Fruit fly (Drosophila melanogaster) whole organism, embryonic: ENCODE results near the gene CG14718.

Source experiments
- Asciz ChIP-seq: fragments of 200-800 bp; sonication (Bioruptor generic); optimal IDR thresholded peaks from 2 replicates; lab custom pipeline; 2017; ENCODE audit warnings: missing biosample characterization, mild to moderate bottlenecking, missing genetic modification characterization, missing genetic modification reagents
- BtbVII ChIP-seq: fragments of 200-800 bp; sonication (Bioruptor generic); optimal IDR thresholded peaks from 3 replicates; lab custom pipeline; 2017; ENCODE audit warnings: missing biosample characterization, mild to moderate bottlenecking, missing genetic modification characterization
- C15 ChIP-seq: fragments of 200-800 bp; sonication (Bioruptor generic); IDR thresholded peaks from 3 replicates; pipeline ENCODE4 v1.3.6; 2022; ENCODE audit warnings: missing biosample characterization, missing genetic modification characterization
- CG10366 ChIP-seq: fragments of 200-800 bp; sonication (Bioruptor generic); IDR thresholded peaks from 2 replicates; pipeline ENCODE4 v1.3.6; 2022; ENCODE audit warnings: missing biosample characterization, missing genetic modification characterization
- CG11247 ChIP-seq: fragments of 200-800 bp; sonication (Bioruptor generic); IDR thresholded peaks from 2 replicates; pipeline ENCODE4 v1.3.6; 2022; ENCODE audit warnings: missing biosample characterization, missing genetic modification characterization
- CG13424 ChIP-seq: fragments of 200-800 bp; sonication (Bioruptor generic); optimal IDR thresholded peaks from 2 replicates; lab custom pipeline; 2019; ENCODE audit warnings: missing biosample characterization, mild to moderate bottlenecking, missing genetic modification characterization, moderate library complexity
- CG14441 ChIP-seq: fragments of 200-800 bp; sonication (Bioruptor generic); IDR thresholded peaks from 2 replicates; pipeline ENCODE4 v1.3.6; 2022; ENCODE audit warnings: missing biosample characterization, missing genetic modification characterization
- CG17186 ChIP-seq: fragments of 200-800 bp; sonication (Bioruptor generic); optimal IDR thresholded peaks from 3 replicates; lab custom pipeline; 2017; ENCODE audit warnings: missing biosample characterization, missing genetic modification reagents, missing genetic modification characterization
- CG17912 ChIP-seq: fragments of 200-800 bp; sonication (Bioruptor generic); optimal IDR thresholded peaks from 2 replicates; lab custom pipeline; 2018; ENCODE audit warnings: missing biosample characterization, mild to moderate bottlenecking, missing genetic modification characterization
- CG2889 ChIP-seq: fragments of 200-800 bp; sonication (Bioruptor generic); IDR thresholded peaks from 3 replicates; pipeline ENCODE4 v1.3.6; 2022; ENCODE audit warnings: missing biosample characterization, missing genetic modification characterization
- CG32772 ChIP-seq: fragments of 200-800 bp; sonication (Bioruptor generic); IDR thresholded peaks from 2 replicates; pipeline ENCODE4 v1.3.6; 2022; ENCODE audit warnings: missing biosample characterization, missing genetic modification characterization
- CG34376 ChIP-seq: fragments of 200-800 bp; sonication (Bioruptor generic); optimal IDR thresholded peaks from 2 replicates; lab custom pipeline; 2018; ENCODE audit warnings: missing biosample characterization, mild to moderate bottlenecking, missing genetic modification characterization
- CG4360 ChIP-seq: fragments of 200-800 bp; sonication (Bioruptor generic); IDR thresholded peaks from 2 replicates; pipeline ENCODE4 v1.3.6; 2022; ENCODE audit warnings: missing biosample characterization, missing genetic modification characterization
- CG4707 ChIP-seq: fragments of 200-800 bp; sonication (Bioruptor generic); optimal IDR thresholded peaks from 2 replicates; lab custom pipeline; 2018; ENCODE audit warnings: missing biosample characterization, mild to moderate bottlenecking, missing genetic modification characterization, moderate library complexity
- CG6791 ChIP-seq: fragments of 200-800 bp; sonication (Bioruptor generic); IDR thresholded peaks from 3 replicates; pipeline ENCODE4 v1.3.6; 2022; ENCODE audit warnings: missing biosample characterization, missing genetic modification characterization; ENCODE audit not compliant: partially characterized antibody
- CG7271 ChIP-seq: fragments of 200-800 bp; sonication (Bioruptor generic); optimal IDR thresholded peaks from 2 replicates; lab custom pipeline; 2018; ENCODE audit warnings: missing biosample characterization, mild to moderate bottlenecking, missing genetic modification characterization, moderate library complexity
- CG7745 ChIP-seq: fragments of 200-800 bp; sonication (Bioruptor generic); optimal IDR thresholded peaks from 2 replicates; lab custom pipeline; 2018; ENCODE audit warnings: missing biosample characterization, mild to moderate bottlenecking, missing genetic modification characterization, moderate library complexity
- Dad ChIP-seq: fragments of 200-800 bp; sonication (Bioruptor generic); optimal IDR thresholded peaks from 3 replicates; lab custom pipeline; 2016; ENCODE audit warnings: missing biosample characterization, missing genetic modification characterization
- Dref ChIP-seq: fragments of 200-800 bp; sonication (Bioruptor generic); IDR thresholded peaks from 2 replicates; pipeline ENCODE4 v1.3.6; 2022; ENCODE audit warnings: missing biosample characterization, missing genetic modification characterization
- H15 ChIP-seq: fragments of 200-800 bp; sonication (Bioruptor generic); IDR thresholded peaks from 3 replicates; pipeline ENCODE4 v1.3.6; 2022; ENCODE audit warnings: missing biosample characterization, missing genetic modification characterization
- Hand ChIP-seq: fragments of 200-800 bp; sonication (Bioruptor generic); optimal IDR thresholded peaks from 2 replicates; lab custom pipeline; 2017; ENCODE audit warnings: mild to moderate bottlenecking, missing biosample characterization, missing genetic modification reagents, missing genetic modification characterization
- Hmr ChIP-seq: fragments of 200-800 bp; sonication (Bioruptor generic); optimal IDR thresholded peaks from 3 replicates; lab custom pipeline; 2017; ENCODE audit warnings: mild to moderate bottlenecking, missing biosample characterization, missing genetic modification reagents, missing genetic modification characterization
- Lpt ChIP-seq: fragments of >200 bp; optimal IDR thresholded peaks from 2 replicates; lab custom pipeline; 2018; ENCODE audit warnings: missing biosample characterization, missing genetic modification characterization
- Mad ChIP-seq: fragments of 200-800 bp; sonication (Bioruptor generic); optimal IDR thresholded peaks from 2 replicates; lab custom pipeline; 2016; ENCODE audit warnings: missing biosample characterization, missing genetic modification characterization
- Meics ChIP-seq: fragments of 200-800 bp; sonication (Bioruptor generic); optimal IDR thresholded peaks from 2 replicates; lab custom pipeline; 2017; ENCODE audit warnings: missing biosample characterization, mild to moderate bottlenecking, missing genetic modification characterization
- Oaz ChIP-seq: fragments of 200-800 bp; sonication (Bioruptor generic); IDR thresholded peaks from 2 replicates; pipeline ENCODE4 v1.3.6; 2022; ENCODE audit warnings: missing biosample characterization, missing genetic modification characterization
- Sox100B ChIP-seq: fragments of 200-800 bp; sonication (Bioruptor generic); optimal IDR thresholded peaks from 3 replicates; lab custom pipeline; 2018; ENCODE audit warnings: missing biosample characterization, mild to moderate bottlenecking, missing genetic modification characterization
- Sox102F ChIP-seq: fragments of 200-800 bp; sonication (Bioruptor generic); optimal IDR thresholded peaks from 2 replicates; lab custom pipeline; 2018; ENCODE audit warnings: missing biosample characterization, mild to moderate bottlenecking, missing genetic modification characterization, moderate library complexity
- Stat92E ChIP-seq, 3 experiments: fragments of >200 bp in 2 of 3; fragments of 200-800 bp in 1 of 3; sonication (Bioruptor generic) in 1 of 3; optimal IDR thresholded peaks; 2 replicates each; lab custom pipeline; 2017 to 2019; ENCODE audit warnings: missing biosample characterization in 3 of 3, missing genetic modification characterization in 3 of 3, mild to moderate bottlenecking in 1 of 3, moderate library complexity in 1 of 3
- Trl ChIP-seq, 3 experiments: fragments of >200 bp in 2 of 3; fragments of 200-800 bp in 1 of 3; sonication (Bioruptor generic) in 1 of 3; optimal IDR thresholded peaks; 2 replicates in 1 of 3; 3 replicates in 2 of 3; lab custom pipeline; 2016 to 2017; ENCODE audit warnings: missing biosample characterization in 1 of 3, missing genetic modification characterization in 1 of 3
- ato ChIP-seq: fragments of 200-800 bp; sonication (Bioruptor generic); IDR thresholded peaks from 2 replicates; pipeline ENCODE4 v1.3.6; 2022; ENCODE audit warnings: missing biosample characterization, missing genetic modification characterization; ENCODE audit not compliant: partially characterized antibody
- btn ChIP-seq: fragments of 200-800 bp; sonication (Bioruptor generic); optimal IDR thresholded peaks from 2 replicates; lab custom pipeline; 2016; ENCODE audit warnings: missing biosample characterization, missing genetic modification characterization
- cg ChIP-seq: fragments of 200-800 bp; sonication (Bioruptor generic); optimal IDR thresholded peaks from 3 replicates; lab custom pipeline; 2019; ENCODE audit warnings: missing biosample characterization, mild to moderate bottlenecking, missing genetic modification characterization, moderate library complexity
- cwo ChIP-seq: fragments of 200-800 bp; sonication (Bioruptor generic); optimal IDR thresholded peaks from 3 replicates; lab custom pipeline; 2017; ENCODE audit warnings: missing biosample characterization, missing genetic modification characterization, mild to moderate bottlenecking, moderate library complexity, missing genetic modification reagents
- dimm ChIP-seq: fragments of 200-800 bp; sonication (Bioruptor generic); IDR thresholded peaks from 2 replicates; pipeline ENCODE4 v1.3.6; 2022; ENCODE audit warnings: missing biosample characterization, missing genetic modification characterization
- eyg ChIP-seq: fragments of 200-800 bp; sonication (Bioruptor generic); optimal IDR thresholded peaks from 3 replicates; lab custom pipeline; 2016; ENCODE audit warnings: missing biosample characterization, missing genetic modification characterization
- grn ChIP-seq: fragments of 200-800 bp; sonication (Bioruptor generic); optimal IDR thresholded peaks from 3 replicates; lab custom pipeline; 2017; ENCODE audit warnings: missing biosample characterization, missing genetic modification characterization
- ken ChIP-seq: fragments of 200-800 bp; sonication (Bioruptor generic); IDR thresholded peaks from 3 replicates; pipeline ENCODE4 v1.3.6; 2022; ENCODE audit warnings: missing biosample characterization, missing genetic modification characterization
- nom ChIP-seq: fragments of 200-800 bp; sonication (Bioruptor generic); optimal IDR thresholded peaks from 2 replicates; lab custom pipeline; 2017; ENCODE audit warnings: missing biosample characterization, missing genetic modification characterization, mild to moderate bottlenecking, moderate library complexity, missing genetic modification reagents
- oc ChIP-seq: fragments of 200-800 bp; sonication (Bioruptor generic); optimal IDR thresholded peaks from 2 replicates; lab custom pipeline; 2018; ENCODE audit warnings: missing biosample characterization, mild to moderate bottlenecking, missing genetic modification characterization, moderate library complexity
- p53 ChIP-seq: fragments of 200-800 bp; sonication (Bioruptor generic); optimal IDR thresholded peaks from 2 replicates; lab custom pipeline; 2016; ENCODE audit warnings: missing biosample characterization, missing genetic modification characterization
- phol ChIP-seq: fragments of 200-800 bp; sonication (Bioruptor generic); optimal IDR thresholded peaks from 3 replicates; lab custom pipeline; 2018; ENCODE audit warnings: missing biosample characterization, mild to moderate bottlenecking, missing genetic modification characterization, moderate library complexity
- sisA ChIP-seq: fragments of 200-800 bp; sonication (Bioruptor generic); IDR thresholded peaks from 2 replicates; pipeline ENCODE4 v1.3.6; 2022; ENCODE audit warnings: missing biosample characterization, missing genetic modification characterization
- slbo ChIP-seq: fragments of 200-800 bp; sonication (Bioruptor generic); IDR thresholded peaks from 2 replicates; pipeline ENCODE4 v1.3.6; 2022; ENCODE audit warnings: missing biosample characterization, missing genetic modification characterization
- slp2 ChIP-seq: fragments of 200-800 bp; sonication (Bioruptor generic); optimal IDR thresholded peaks from 2 replicates; lab custom pipeline; 2016; ENCODE audit warnings: missing biosample characterization, missing genetic modification characterization
- tgo ChIP-seq: fragments of 200-800 bp; sonication (Bioruptor generic); IDR thresholded peaks from 3 replicates; pipeline ENCODE4 v1.3.6; 2022; ENCODE audit warnings: missing biosample characterization, missing genetic modification characterization
- trem ChIP-seq: fragments of 200-800 bp; optimal IDR thresholded peaks from 3 replicates; lab custom pipeline; 2019; ENCODE audit warnings: missing biosample characterization, mild to moderate bottlenecking, missing genetic modification characterization, moderate library complexity
- usp ChIP-seq: fragments of >200 bp; optimal IDR thresholded peaks from 2 replicates; lab custom pipeline; 2017; ENCODE audit warnings: missing biosample characterization, missing genetic modification characterization
- zen2 ChIP-seq: fragments of 200-800 bp; sonication (Bioruptor generic); IDR thresholded peaks from 3 replicates; pipeline ENCODE4 v1.3.6; 2022; ENCODE audit warnings: missing biosample characterization, missing genetic modification characterization; ENCODE audit not compliant: partially characterized antibody

The CG14718 gene

dm6 chr3R:11673955-11674663, 26.3 kb upstream of the CG14718 start, which contains the start of gene CG14715 (continued):
- TF ChIP-seq Oaz (no peak), cwo (GFP tag; lab: Kevin White, UChicago) (no peak), CG4360 (no peak), CG17912 (no peak), CG13424 (tag; lab: Kevin White, UChicago) (peak; percentile 51), usp (GFP tag; lab: Kevin White, UChicago) (no peak), CG7745 (tag; lab: Kevin White, UChicago) (no peak), CG10366 (GFP tag; lab: Robert Waterston, UW) (no peak), Meics (GFP tag; lab: Kevin White, UChicago) (peak; percentile 6), Sox100B (GFP tag; lab: Kevin White, UChicago) (no peak), Hand (GFP tag; lab: Kevin White, UChicago) (no peak), oc (tag; lab: Kevin White, UChicago) (no peak), dimm (no peak), tgo (GFP tag; lab: Robert Waterston, UW) (peak; percentile 69), Dad (GFP tag; lab: Kevin White, UChicago) (peak; percentile 29), CG2889 (no peak), CG17186 (GFP tag; lab: Kevin White, UChicago) (no peak), eyg (no peak), C15 (GFP tag; lab: Robert Waterston, UW) (no peak), Dref (no peak), CG34376 (GFP tag; lab: Kevin White, UChicago) (no peak), cg (GFP tag; lab: Kevin White, UChicago) (no peak), Asciz (GFP tag; lab: Kevin White, UChicago) (no peak), CG14441 (GFP tag; lab: Robert Waterston, UW) (peak; percentile 63), CG11247 (GFP tag; lab: Robert Waterston, UW) (no peak), Lpt (GFP tag; lab: Kevin White, UChicago) (no peak), btn (GFP tag; lab: Kevin White, UChicago) (no peak), CG7271 (tag; lab: Kevin White, UChicago) (no peak), zen2 (GFP tag; lab: Robert Waterston, UW) (no peak), Trl (optimal IDR thresholded peaks at IDR 0.05; lab: Kevin White, UChicago) (no peak), Trl (GFP tag; optimal IDR thresholded peaks at IDR 0.05; lab: Kevin White, UChicago) (no peak), Mad (GFP tag; lab: Kevin White, UChicago) (no peak), Sox102F (GFP tag; lab: Kevin White, UChicago) (peak; percentile 51), CG6791 (no peak), grn (GFP tag; lab: Kevin White, UChicago) (peak; percentile 98), CG4707 (no peak), Stat92E (GFP tag; optimal IDR thresholded peaks at IDR 0.05; lab: Kevin White, UChicago) (no peak), nom (no peak), slbo (peak; percentile 49; the same call in 1 of the 2 replicates), p53 (GFP tag; lab: Kevin White, UChicago) (no peak), CG32772 (GFP tag; lab: Robert Waterston, UW) (no peak), trem (tag; lab: Kevin White, UChicago) (peak; percentile 65), H15 (GFP tag; lab: Robert Waterston, UW) (no peak), sisA (GFP tag; lab: Robert Waterston, UW) (peak; percentile 49), phol (tag; lab: Kevin White, UChicago) (peak; percentile 71), slp2 (peak; percentile 14), Hmr (peak; percentile 56), ato (GFP tag; lab: Robert Waterston, UW) (no peak), ken (GFP tag; lab: Robert Waterston, UW) (no peak), BtbVII (GFP tag; lab: Kevin White, UChicago) (no peak)
